Fruit fly (Drosophila melanogaster): Measurements from ENCODE around the gene CG43335.

The CG43335 gene

dm6 chr3R:15670559-15670958, 35.3 kb downstream of the CG43335 start (continued):
- TF ChIP-seq sna (GFP tag; IDR thresholded peaks at IDR 0.05; ENCODE audit: partially characterized antibody) = no peak
- no peak for TF ChIP-seq dati (GFP tag; IDR thresholded peaks at IDR 0.05)
- TF ChIP-seq Mrtf (GFP tag; IDR thresholded peaks at IDR 0.05) = no peak
- no peak for TF ChIP-seq CG6683 (GFP tag; optimal IDR thresholded peaks at IDR 0.05)
- TF ChIP-seq hth (optimal IDR thresholded peaks at IDR 0.05) = no peak
- TF ChIP-seq Dad (GFP tag; optimal IDR thresholded peaks at IDR 0.05) = no peak
- no peak for TF ChIP-seq Doc2 (GFP tag; IDR thresholded peaks at IDR 0.05)
- TF ChIP-seq hbn (GFP tag; IDR thresholded peaks at IDR 0.05; ENCODE audit: partially characterized antibody) = no peak
- no peak for TF ChIP-seq CG8388 (GFP tag; optimal IDR thresholded peaks at IDR 0.05)
- no peak for TF ChIP-seq zen2 (GFP tag; IDR thresholded peaks at IDR 0.05; ENCODE audit: partially characterized antibody)
- no peak for TF ChIP-seq tgo (GFP tag; IDR thresholded peaks at IDR 0.05)
- no peak for TF ChIP-seq CG17186 (GFP tag; optimal IDR thresholded peaks at IDR 0.05)
- no peak for TF ChIP-seq B-H2 (GFP tag; optimal IDR thresholded peaks at IDR 0.05)
- no peak for TF ChIP-seq CG9215 (GFP tag; IDR thresholded peaks at IDR 0.05)
- no peak for TF ChIP-seq CG4404 (GFP tag; IDR thresholded peaks at IDR 0.05)
- TF ChIP-seq CG1602 (GFP tag; optimal IDR thresholded peaks at IDR 0.05) = no peak
- TF ChIP-seq Deaf1 (tag; optimal IDR thresholded peaks at IDR 0.05) = peak; percentile 31
- TF ChIP-seq CG12219 (GFP tag; optimal IDR thresholded peaks at IDR 0.05) = no peak
- no peak for TF ChIP-seq CG4820 (GFP tag; optimal IDR thresholded peaks at IDR 0.05)
- no peak for TF ChIP-seq repo (GFP tag; optimal IDR thresholded peaks at IDR 0.05)
- no peak for TF ChIP-seq jumu (GFP tag; optimal IDR thresholded peaks at IDR 0.05)
- TF ChIP-seq Six4 (GFP tag; optimal IDR thresholded peaks at IDR 0.05) = no peak
- no peak for TF ChIP-seq CG18011 (GFP tag; optimal IDR thresholded peaks at IDR 0.05)
- TF ChIP-seq crc (GFP tag; optimal IDR thresholded peaks at IDR 0.05) = no peak
- TF ChIP-seq gem (tag; optimal IDR thresholded peaks at IDR 0.05) = no peak
- no peak for TF ChIP-seq ftz-f1 (GFP tag; optimal IDR thresholded peaks at IDR 0.05)
- TF ChIP-seq CG6272 (GFP tag; IDR thresholded peaks at IDR 0.05) = no peak
- TF ChIP-seq Hr3 (GFP tag; optimal IDR thresholded peaks at IDR 0.05) = no peak
- TF ChIP-seq CG3847 (GFP tag; IDR thresholded peaks at IDR 0.05) = no peak
- TF ChIP-seq bbx (GFP tag; IDR thresholded peaks at IDR 0.05; ENCODE audit: partially characterized antibody) = no peak
- peak; percentile 47 for TF ChIP-seq fd64A (GFP tag; optimal IDR thresholded peaks at IDR 0.05)
- no peak for TF ChIP-seq grau (tag; optimal IDR thresholded peaks at IDR 0.05)
- TF ChIP-seq tll (GFP tag; optimal IDR thresholded peaks at IDR 0.05) = no peak
- TF ChIP-seq CG2199 (GFP tag; IDR thresholded peaks at IDR 0.05) = no peak
- TF ChIP-seq gsb-n (tag; optimal IDR thresholded peaks at IDR 0.05) = no peak
- no peak for TF ChIP-seq Scr (GFP tag; IDR thresholded peaks at IDR 0.05; ENCODE audit: partially characterized antibody)
- no peak for TF ChIP-seq CG10267 (tag; optimal IDR thresholded peaks at IDR 0.05)
- TF ChIP-seq Usf (GFP tag; optimal IDR thresholded peaks at IDR 0.05) = no peak
- no peak for TF ChIP-seq pum (GFP tag; optimal IDR thresholded peaks at IDR 0.05)
- peak; percentile 25 for TF ChIP-seq wek (GFP tag; optimal IDR thresholded peaks at IDR 0.05)
- no peak for TF ChIP-seq bowl (GFP tag; IDR thresholded peaks at IDR 0.05)
- peak; percentile 42; the same call in 1 of the 3 replicates for TF ChIP-seq zfh1 (GFP tag; IDR thresholded peaks at IDR 0.05)
- no peak for TF ChIP-seq CG4617 (GFP tag; optimal IDR thresholded peaks at IDR 0.05; ENCODE audit: borderline replicate concordance)
- no peak for TF ChIP-seq aop (GFP tag; IDR thresholded peaks at IDR 0.05)
- TF ChIP-seq sd (tag; optimal IDR thresholded peaks at IDR 0.05) = no peak
- TF ChIP-seq CG9437 (GFP tag; optimal IDR thresholded peaks at IDR 0.05) = no peak
- TF ChIP-seq sens (GFP tag) = peak; percentile 91
- no peak for TF ChIP-seq wor (GFP tag; IDR thresholded peaks at IDR 0.05)
- peak; percentile 6 for TF ChIP-seq bab2 (GFP tag; optimal IDR thresholded peaks at IDR 0.05)
- TF ChIP-seq pfk (GFP tag; optimal IDR thresholded peaks at IDR 0.05) = peak; percentile 10
- no peak for TF ChIP-seq ssp (GFP tag; IDR thresholded peaks at IDR 0.05)
- no peak for TF ChIP-seq Ets97D (GFP tag; optimal IDR thresholded peaks at IDR 0.05)
